Fruit fly (Drosophila melanogaster): ENCODE measurements around the gene Ccm3.
A peak's percentile ranks its signal among the peaks of the same experiment; 100 is the strongest.

Gene Ccm3

dm6 chr3R:15342926-15343685, 28.7 kb upstream of the Ccm3 start, which contains the start of gene Nagk (continued):
- TF ChIP-seq Ptx1 (GFP tag; IDR thresholded peaks at IDR 0.05) (0 out of 2 replicates have a peak, but pooled peaks have one; percentile 39), unpg (GFP tag; optimal IDR thresholded peaks at IDR 0.05) (peak; percentile 11), ken (GFP tag; IDR thresholded peaks at IDR 0.05) (peak; percentile 48; the same call in 1 of the 3 replicates), mam (GFP tag; optimal IDR thresholded peaks at IDR 0.05) (peak; percentile 40), Abd-B (GFP tag; optimal IDR thresholded peaks at IDR 0.05) (no peak), tin (GFP tag; optimal IDR thresholded peaks at IDR 0.05) (peak; percentile 53), CG3838 (GFP tag; optimal IDR thresholded peaks at IDR 0.05) (no peak), CG2202 (tag; optimal IDR thresholded peaks at IDR 0.05) (peak; percentile 27), CoRest (tag; optimal IDR thresholded peaks at IDR 0.05) (peak; percentile 77), CG2120 (GFP tag; optimal IDR thresholded peaks at IDR 0.05) (peak; percentile 69), CG8924 (tag; optimal IDR thresholded peaks at IDR 0.05) (peak; percentile 79), ara (GFP tag; IDR thresholded peaks at IDR 0.05) (no peak), Hmx (GFP tag; optimal IDR thresholded peaks at IDR 0.05) (no peak), CG12104 (GFP tag; optimal IDR thresholded peaks at IDR 0.05) (peak; percentile 77), CG11456 (GFP tag; IDR thresholded peaks at IDR 0.05) (peak; percentile 61; the same call in 2 of the 3 replicates), ewg (GFP tag; optimal IDR thresholded peaks at IDR 0.05) (peak; percentile 29), CG10147 (GFP tag; optimal IDR thresholded peaks at IDR 0.05) (peak; percentile 50), B-H1 (GFP tag; IDR thresholded peaks at IDR 0.05) (0 out of 3 replicates have a peak, but pooled peaks have one; percentile 19), ttk (GFP tag; IDR thresholded peaks at IDR 0.05) (no peak), cad (GFP tag; optimal IDR thresholded peaks at IDR 0.05) (no peak), ssp (GFP tag; IDR thresholded peaks at IDR 0.05) (peak; percentile 46), CG30020 (tag; optimal IDR thresholded peaks at IDR 0.05) (peak; percentile 4), CG32532 (GFP tag; IDR thresholded peaks at IDR 0.05) (peak; percentile 54), Jarid2 (GFP tag; optimal IDR thresholded peaks at IDR 0.05) (peak; percentile 59), CG11723 (GFP tag; optimal IDR thresholded peaks at IDR 0.05) (peak; percentile 53), Atf6 (GFP tag; IDR thresholded peaks at IDR 0.05) (peak; percentile 13; the same call in 1 of the 2 replicates), CG15514 (GFP tag; optimal IDR thresholded peaks at IDR 0.05) (peak; percentile 27), Kr (GFP tag; optimal IDR thresholded peaks at IDR 0.05) (no peak), cg (GFP tag; optimal IDR thresholded peaks at IDR 0.05) (no peak), insv (GFP tag; optimal IDR thresholded peaks at IDR 0.05) (no peak), pho (GFP tag; optimal IDR thresholded peaks at IDR 0.05) (peak; percentile 83), Atf-2 (GFP tag; optimal IDR thresholded peaks at IDR 0.05) (peak; percentile 69), ab (GFP tag; optimal IDR thresholded peaks at IDR 0.05) (no peak), CG32767 (GFP tag; IDR thresholded peaks at IDR 0.05) (peak; percentile 15; the same call in 1 of the 2 replicates), Ssrp (tag; optimal IDR thresholded peaks at IDR 0.05) (peak; percentile 49), yki (optimal IDR thresholded peaks at IDR 0.05) (no peak), Eip74EF (GFP tag; optimal IDR thresholded peaks at IDR 0.05) (peak in 1 of 2 experiments; percentile 79), bigmax (GFP tag; optimal IDR thresholded peaks at IDR 0.05) (no peak), her (GFP tag; optimal IDR thresholded peaks at IDR 0.05) (peak; percentile 40), fd102C (GFP tag; optimal IDR thresholded peaks at IDR 0.05) (no peak), slp2 (GFP tag; optimal IDR thresholded peaks at IDR 0.05) (peak; percentile 46), Nf-YC (tag; optimal IDR thresholded peaks at IDR 0.05) (peak; percentile 66), Lim3 (GFP tag; IDR thresholded peaks at IDR 0.05) (no peak), zfh2 (GFP tag; optimal IDR thresholded peaks at IDR 0.05) (peak; percentile 64), emc (GFP tag; optimal IDR thresholded peaks at IDR 0.05) (peak; percentile 45), run (tag; optimal IDR thresholded peaks at IDR 0.05) (no peak), CG13123 (GFP tag; optimal IDR thresholded peaks at IDR 0.05) (no peak), Myb (GFP tag; optimal IDR thresholded peaks at IDR 0.05) (peak; percentile 33), CG7928 (GFP tag; optimal IDR thresholded peaks at IDR 0.05) (no peak), Hand (GFP tag; optimal IDR thresholded peaks at IDR 0.05) (peak; percentile 12)
